Worm (Caenorhabditis elegans): Measurements from ENCODE around the gene F23F12.3.

- TF ChIP-seq zag-1 (tag; optimal IDR thresholded peaks at IDR 0.05): no peak
- TF ChIP-seq nhr-25 (tag; optimal IDR thresholded peaks at IDR 0.05): no peak
- TF ChIP-seq lin-39 (tag; optimal IDR thresholded peaks at IDR 0.05): no peak
- TF ChIP-seq unc-62 (GFP tag; optimal IDR thresholded peaks at IDR 0.05): no peak
- TF ChIP-seq nhr-129 (tag; optimal IDR thresholded peaks at IDR 0.05): no peak
- no peak for TF ChIP-seq nhr-10 (tag; optimal IDR thresholded peaks at IDR 0.05)
- no peak for TF ChIP-seq sem-4 (tag; optimal IDR thresholded peaks at IDR 0.05)
- no peak for TF ChIP-seq fos-1 (tag; optimal IDR thresholded peaks at IDR 0.05)
- no peak for TF ChIP-seq nhr-11 (tag; optimal IDR thresholded peaks at IDR 0.05)
Observed at ce11 chrIII:6514673-6515072, 14.4 kb downstream of the F23F12.3 start, which contains the start of gene acr-5.

Measured in whole organism, L2 larva.